Worm (Caenorhabditis elegans) whole organism, L4 larva: ENCODE measurements around the gene sdc-3.

ENCODE experiments used
- F37D6.2 ChIP-seq: sonication (generic microtip); optimal IDR thresholded peaks from 2 replicates; lab custom pipeline; 2016; ENCODE audit warnings: mild to moderate bottlenecking, missing genetic modification characterization, missing compliant biosample characterization
- fkh-10 ChIP-seq: fragments of 150-350 bp; optimal IDR thresholded peaks from 2 replicates; lab custom pipeline; 2014; ENCODE audit warnings: missing biosample characterization, missing genetic modification reagents, missing genetic modification characterization
- hmg-1.1 ChIP-seq: fragments of 200-800 bp; sonication (Bioruptor generic); IDR thresholded peaks from 2 replicates; pipeline ENCODE4 v1.3.6; 2022; ENCODE audit warnings: missing genetic modification reagents, missing genetic modification characterization, missing compliant biosample characterization
- nhr-111 ChIP-seq: fragments of 200-800 bp; sonication (Bioruptor generic); optimal IDR thresholded peaks from 2 replicates; lab custom pipeline; 2018; ENCODE audit warnings: mild to moderate bottlenecking, missing genetic modification characterization, missing compliant biosample characterization
- nhr-28 ChIP-seq: fragments of 150-350 bp; optimal IDR thresholded peaks from 2 replicates; lab custom pipeline; 2014; ENCODE audit warnings: missing biosample characterization, missing genetic modification characterization
- unc-62 ChIP-seq, 3 experiments: fragments of 150-350 bp in 1 of 3; sonication (generic microtip); optimal IDR thresholded peaks in 2 of 3; peaks in 1 of 3; 1 replicate in 1 of 3; 2 replicates in 2 of 3; lab custom pipeline; 2014 to 2017; ENCODE audit warnings: missing biosample characterization in 3 of 3, missing genetic modification characterization in 3 of 3, missing genetic modification reagents in 3 of 3, missing genotype in 1 of 3

DNA sequence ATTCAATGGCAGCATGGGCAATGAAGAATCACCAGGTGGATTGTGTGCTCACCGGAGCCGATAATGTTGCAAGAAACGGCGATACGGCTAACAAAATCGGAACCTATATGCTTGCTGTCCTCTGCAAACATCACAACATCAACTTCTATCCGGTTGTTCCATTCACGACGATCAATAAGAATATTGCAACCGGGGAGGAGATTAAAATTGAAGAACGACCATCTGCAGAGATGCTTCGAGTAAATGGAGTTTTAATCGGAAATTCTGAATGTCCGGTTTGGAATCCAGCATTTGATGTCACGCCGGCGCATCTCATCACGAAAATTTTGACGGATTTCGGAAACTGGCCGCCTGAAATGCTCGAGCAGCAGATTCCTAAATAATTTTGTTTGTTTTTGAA, 35.7 kb upstream of the sdc-3 start:
- TF ChIP-seq F37D6.2 (tag; lab: Kevin White, UChicago) (no peak), unc-62 (GFP tag; optimal IDR thresholded peaks at IDR 0.05 in 1 of 2; lab: Kevin White, UChicago) (no peak), unc-62 (tag; optimal IDR thresholded peaks at IDR 0.05; lab: Kevin White, UChicago) (no peak), fkh-10 (GFP tag; lab: Kevin White, UChicago) (no peak), nhr-28 (no peak), nhr-111 (GFP tag; lab: Kevin White, UChicago) (no peak), hmg-1.1 (GFP tag; lab: Robert Waterston, UW) (no peak)
